Fruit fly (Drosophila melanogaster): ENCODE measurements around the gene CG1924.

The CG1924 gene

DNA sequence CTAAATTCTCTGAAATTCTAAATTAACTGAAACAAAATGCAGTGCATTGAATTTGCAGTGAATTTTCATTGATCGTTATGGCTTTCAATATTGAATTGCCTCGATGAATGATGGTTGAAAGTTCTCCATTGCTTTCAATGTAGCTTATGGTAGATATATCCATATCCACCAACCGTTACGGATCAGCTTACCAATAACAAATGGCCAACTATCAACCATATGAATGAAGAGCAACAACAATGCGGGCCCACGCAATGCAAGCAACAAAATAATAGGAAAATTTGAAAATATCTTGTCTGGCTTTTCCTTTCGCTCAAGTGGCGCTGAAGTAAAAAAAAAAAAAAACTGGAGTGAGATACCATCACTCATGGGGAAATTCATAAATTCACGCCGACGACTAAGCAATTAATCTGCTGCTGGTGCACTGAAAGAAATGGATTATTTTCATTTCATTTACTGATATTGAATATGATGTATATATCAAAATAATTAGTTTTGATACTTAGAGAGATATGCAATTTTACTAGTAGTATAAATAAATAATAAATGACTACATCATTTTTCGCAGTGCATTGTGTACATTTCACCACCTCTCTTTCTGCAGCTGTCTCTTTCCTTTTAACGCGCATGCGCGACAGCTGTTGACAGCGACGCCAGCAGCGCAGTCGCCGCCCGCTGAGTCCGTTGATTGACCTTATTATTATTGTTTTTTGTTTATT lies 23.6 kb upstream of the CG1924 start (continued):
- TF ChIP-seq exex (tag; optimal IDR thresholded peaks at IDR 0.05) (no peak), CG4617 (GFP tag; optimal IDR thresholded peaks at IDR 0.05; ENCODE audit: borderline replicate concordance) (peak; percentile 35), sna (GFP tag; IDR thresholded peaks at IDR 0.05; ENCODE audit: partially characterized antibody) (no peak), CG8281 (tag; optimal IDR thresholded peaks at IDR 0.05) (peak; percentile 42), schlank (tag; optimal IDR thresholded peaks at IDR 0.05) (no peak), seq (GFP tag; IDR thresholded peaks at IDR 0.05) (peak; percentile 56; the same call in 1 of the 2 replicates), NC2α (GFP tag; optimal IDR thresholded peaks at IDR 0.05) (peak; percentile 28), pum (GFP tag; optimal IDR thresholded peaks at IDR 0.05) (peak; percentile 43), pnt (GFP tag; optimal IDR thresholded peaks at IDR 0.05) (peak; percentile 38), gsb (GFP tag; IDR thresholded peaks at IDR 0.05) (0 out of 2 replicates have a peak, but pooled peaks have one; percentile 23), CG10565 (GFP tag; optimal IDR thresholded peaks at IDR 0.05) (peak; percentile 33), dm (GFP tag; optimal IDR thresholded peaks at IDR 0.05) (no peak), Dfd (GFP tag; optimal IDR thresholded peaks at IDR 0.05) (no peak), hth (optimal IDR thresholded peaks at IDR 0.05) (no peak), CG11247 (GFP tag; IDR thresholded peaks at IDR 0.05) (0 out of 2 replicates have a peak, but pooled peaks have one; percentile 49), CG43689 (GFP tag; IDR thresholded peaks at IDR 0.05) (no peak), shn (GFP tag; optimal IDR thresholded peaks at IDR 0.05) (no peak), Poxn (GFP tag; IDR thresholded peaks at IDR 0.05) (no peak), Usf (GFP tag; optimal IDR thresholded peaks at IDR 0.05) (peak; percentile 56), Hmx (GFP tag; optimal IDR thresholded peaks at IDR 0.05) (no peak), zfh1 (GFP tag; IDR thresholded peaks at IDR 0.05) (peak; percentile 92), E2f1 (GFP tag; IDR thresholded peaks at IDR 0.05) (peak; percentile 76), Nf-YB (GFP tag; optimal IDR thresholded peaks at IDR 0.05) (peak; percentile 57), CG15479 (GFP tag; optimal IDR thresholded peaks at IDR 0.05) (peak; percentile 9), CG7786 (GFP tag; optimal IDR thresholded peaks at IDR 0.05) (peak; percentile 9), CG17361 (GFP tag; IDR thresholded peaks at IDR 0.05) (peak; percentile 88), CG32772 (GFP tag; IDR thresholded peaks at IDR 0.05) (peak; percentile 85), cwo (GFP tag; optimal IDR thresholded peaks at IDR 0.05) (peak; percentile 11), CG12236 (GFP tag; optimal IDR thresholded peaks at IDR 0.05) (no peak), C15 (GFP tag; IDR thresholded peaks at IDR 0.05) (0 out of 3 replicates have a peak, but pooled peaks have one; percentile 7), CG1602 (GFP tag; optimal IDR thresholded peaks at IDR 0.05) (peak; percentile 76), CG6765 (GFP tag; optimal IDR thresholded peaks at IDR 0.05) (no peak), CG14710 (tag; optimal IDR thresholded peaks at IDR 0.05) (peak; percentile 91), dmrt99B (tag; optimal IDR thresholded peaks at IDR 0.05) (peak; percentile 80), CG15696 (tag; optimal IDR thresholded peaks at IDR 0.05) (peak; percentile 94), fd102C (GFP tag; optimal IDR thresholded peaks at IDR 0.05) (peak; percentile 71), CG8089 (GFP tag; optimal IDR thresholded peaks at IDR 0.05) (peak; percentile 31), CG1647 (GFP tag; optimal IDR thresholded peaks at IDR 0.05) (peak; percentile 28), CG16815 (GFP tag; optimal IDR thresholded peaks at IDR 0.05) (peak; percentile 77), bowl (GFP tag; IDR thresholded peaks at IDR 0.05) (0 out of 2 replicates have a peak, but pooled peaks have one; percentile 13), stwl (tag; optimal IDR thresholded peaks at IDR 0.05) (peak; percentile 17), CG5180 (GFP tag; optimal IDR thresholded peaks at IDR 0.05) (peak; percentile 59), CG42726 (GFP tag; IDR thresholded peaks at IDR 0.05; ENCODE audit: partially characterized antibody) (no peak), jumu (GFP tag; optimal IDR thresholded peaks at IDR 0.05) (peak; percentile 41), CG3281 (GFP tag; optimal IDR thresholded peaks at IDR 0.05) (peak; percentile 0), CG2199 (GFP tag; IDR thresholded peaks at IDR 0.05) (peak; percentile 84; the same call in 1 of the 3 replicates), CG32532 (GFP tag; IDR thresholded peaks at IDR 0.05) (peak; percentile 49), CG13424 (tag; optimal IDR thresholded peaks at IDR 0.05) (peak; percentile 85), Stat92E (GFP tag; optimal IDR thresholded peaks at IDR 0.05) (peak in 1 of 3 experiments; percentile 69)

Data from whole organism, embryonic.